Fruit fly (Drosophila melanogaster) Kc167 (cell line): ENCODE data around the gene CG18249.

Source experiments
- Myc ChIP-seq: fragments of >200 bp; optimal IDR thresholded peaks from 2 replicates; lab custom pipeline; 2017; ENCODE audit warnings: missing external identifiers
- Sin3A ChIP-seq: fragments of >200 bp; optimal IDR thresholded peaks from 2 replicates; lab custom pipeline; 2018; ENCODE audit warnings: missing external identifiers
- h ChIP-seq: fragments of >200 bp; optimal IDR thresholded peaks from 3 replicates; lab custom pipeline; 2018; ENCODE audit warnings: missing external identifiers
- insv ChIP-seq: fragments of >200 bp; optimal IDR thresholded peaks from 3 replicates; lab custom pipeline; 2018; ENCODE audit warnings: missing external identifiers
- ttk ChIP-seq: sonication (Bioruptor generic); optimal IDR thresholded peaks from 2 replicates; lab custom pipeline; 2017; ENCODE audit warnings: missing external identifiers

DNA sequence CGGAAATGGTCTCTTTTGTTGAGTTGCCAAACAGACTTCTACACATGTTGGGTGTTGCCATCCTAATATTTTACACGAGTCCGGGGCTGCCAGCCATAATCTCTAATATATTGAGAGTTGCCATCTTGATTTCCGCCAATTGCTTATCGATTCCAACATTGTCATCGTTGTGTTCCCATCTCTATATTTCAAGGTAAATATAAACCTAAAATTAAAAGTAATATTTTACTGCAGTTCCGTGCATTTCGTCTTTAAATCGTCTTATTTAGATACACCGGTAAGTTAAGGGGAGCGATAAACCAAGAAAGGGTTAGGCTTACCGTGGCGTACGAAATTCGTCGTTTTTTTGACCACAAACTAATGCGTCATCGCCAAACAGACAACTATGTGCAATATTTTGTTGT, 13.4 kb downstream of the CG18249 start, which contains the start of gene PolI:
- no peak for TF ChIP-seq ttk (lab: Kevin White, UChicago)
- no peak for TF ChIP-seq Myc (lab: Kevin White, UChicago)
- no peak for TF ChIP-seq Sin3A (lab: Kevin White, UChicago)
- no peak for TF ChIP-seq insv (lab: Kevin White, UChicago)
- no peak for TF ChIP-seq h
